Worm (Caenorhabditis elegans): ENCODE results near the gene C50B6.7.

Gene C50B6.7

DNA sequence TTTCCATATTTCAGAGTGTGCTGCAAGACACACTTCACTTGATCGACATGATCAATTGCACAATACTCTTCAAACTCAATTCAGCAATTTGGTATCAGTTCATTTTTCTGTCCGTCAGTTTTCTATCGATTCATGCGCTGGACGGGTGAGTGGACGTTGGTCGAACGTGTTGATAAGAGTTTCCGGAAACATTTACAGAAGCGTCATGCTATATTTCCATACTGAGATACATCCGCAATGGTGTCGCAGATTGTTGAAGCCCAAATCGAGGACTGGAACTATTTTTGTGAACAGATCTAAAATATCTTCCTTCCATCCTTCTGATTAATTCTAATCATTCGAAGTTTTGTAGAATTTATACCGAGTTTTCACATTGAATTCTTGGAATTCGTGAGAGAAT lies 44.9 kb upstream of the C50B6.7 start:
- no peak for TF ChIP-seq alr-1 (tag; optimal IDR thresholded peaks at IDR 0.05)
- peak; percentile 15 for TF ChIP-seq sma-9 (GFP tag; optimal IDR thresholded peaks at IDR 0.05)
- TF ChIP-seq sma-9 (tag; optimal IDR thresholded peaks at IDR 0.05): no peak
- TF ChIP-seq crh-2 (tag; optimal IDR thresholded peaks at IDR 0.05): peak; percentile 39
- TF ChIP-seq ztf-11 (tag; optimal IDR thresholded peaks at IDR 0.05): no peak
- TF ChIP-seq blmp-1 (tag; optimal IDR thresholded peaks at IDR 0.05; ENCODE audit: insufficient read depth): no peak
- no peak for TF ChIP-seq ceh-16 (tag; optimal IDR thresholded peaks at IDR 0.05)
- TF ChIP-seq mab-5 (tag; optimal IDR thresholded peaks at IDR 0.05): no peak
- TF ChIP-seq gmeb-1 (tag; optimal IDR thresholded peaks at IDR 0.05): peak; percentile 32
- no peak for TF ChIP-seq nhr-12 (tag; optimal IDR thresholded peaks at IDR 0.05)
- TF ChIP-seq F13H6.1 (tag; optimal IDR thresholded peaks at IDR 0.05): peak; percentile 1
- peak; percentile 63 for TF ChIP-seq fos-1 (tag; optimal IDR thresholded peaks at IDR 0.05)
- no peak for TF ChIP-seq unc-55 (GFP tag; optimal IDR thresholded peaks at IDR 0.05)
- no peak for TF ChIP-seq skn-1 (tag; optimal IDR thresholded peaks at IDR 0.05)
- peak; percentile 45 for TF ChIP-seq sma-3 (GFP tag; optimal IDR thresholded peaks at IDR 0.05)
- no peak for TF ChIP-seq sem-4 (tag; optimal IDR thresholded peaks at IDR 0.05)
- TF ChIP-seq nhr-21 (tag; optimal IDR thresholded peaks at IDR 0.05): peak; percentile 31

DNA sequence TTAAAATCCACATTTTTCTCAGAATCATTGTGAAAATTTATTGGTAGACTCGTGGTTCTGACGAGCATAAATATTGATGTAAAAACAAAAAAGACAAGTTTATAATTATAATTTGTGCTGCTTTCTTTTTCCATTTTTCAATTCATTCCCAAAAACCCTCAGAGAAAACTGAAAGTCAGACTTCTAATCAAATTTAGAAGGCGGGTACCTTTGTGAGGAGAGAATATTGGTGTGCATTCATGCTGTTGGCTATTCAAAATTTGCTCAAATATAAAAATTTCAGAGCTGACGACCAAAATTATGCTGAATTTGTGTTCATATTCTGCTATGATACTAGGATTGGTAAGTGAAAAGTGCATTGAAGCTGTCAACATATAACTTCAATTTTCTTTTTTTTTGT lies 42.2 kb upstream of the C50B6.7 start, which contains the start of gene srx-125:
TSS of gene srx-125 (plus strand) at position 301 of the 400 bp plus-strand sequence.
- TF ChIP-seq lin-39 (tag; optimal IDR thresholded peaks at IDR 0.05) (no peak), nhr-129 (tag; optimal IDR thresholded peaks at IDR 0.05) (no peak), Y55F3AM.14 (GFP tag; optimal IDR thresholded peaks at IDR 0.05) (no peak), ceh-16 (tag; optimal IDR thresholded peaks at IDR 0.05) (no peak), nhr-6 (tag; optimal IDR thresholded peaks at IDR 0.05) (no peak), snpc-4 (tag; optimal IDR thresholded peaks at IDR 0.05) (no peak), R02D3.7 (tag; optimal IDR thresholded peaks at IDR 0.05) (no peak), lsy-2 (tag; optimal IDR thresholded peaks at IDR 0.05) (no peak), F13H6.1 (tag; optimal IDR thresholded peaks at IDR 0.05) (no peak), ama-1 (optimal IDR thresholded peaks at IDR 0.05) (no peak), blmp-1 (tag; optimal IDR thresholded peaks at IDR 0.05; ENCODE audit: insufficient read depth) (no peak)

DNA sequence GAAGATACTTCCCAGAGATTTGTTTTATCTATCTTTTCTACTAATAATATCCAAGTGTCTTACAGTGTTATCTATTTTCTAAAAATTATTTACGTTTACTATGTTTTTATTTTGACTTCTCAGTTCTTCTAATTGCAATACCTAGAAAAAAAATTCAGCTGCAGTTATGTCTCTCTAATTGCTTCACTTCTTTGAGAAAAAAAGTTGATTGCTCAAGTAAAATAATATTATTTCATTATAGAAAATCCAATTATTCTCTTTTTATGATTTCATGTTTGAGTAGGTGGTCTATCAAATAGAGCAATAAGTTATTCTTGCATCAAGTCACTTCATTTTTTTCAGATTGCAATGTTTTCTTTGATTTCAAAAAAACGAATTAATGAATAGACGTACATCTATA lies 41.7 kb upstream of the C50B6.7 start:
- no peak for TF ChIP-seq C34F6.9 (tag; optimal IDR thresholded peaks at IDR 0.05)
- no peak for TF ChIP-seq blmp-1 (tag; optimal IDR thresholded peaks at IDR 0.05; ENCODE audit: insufficient read depth)
- TF ChIP-seq mab-5 (tag; optimal IDR thresholded peaks at IDR 0.05): no peak
- TF ChIP-seq fos-1 (tag; optimal IDR thresholded peaks at IDR 0.05): no peak
- TF ChIP-seq nhr-237 (tag; optimal IDR thresholded peaks at IDR 0.05): no peak
- no peak for TF ChIP-seq lin-39 (tag; optimal IDR thresholded peaks at IDR 0.05)
- no peak for TF ChIP-seq nhr-11 (tag; optimal IDR thresholded peaks at IDR 0.05)
- TF ChIP-seq snpc-4 (tag; optimal IDR thresholded peaks at IDR 0.05): no peak
- TF ChIP-seq sem-4 (tag; optimal IDR thresholded peaks at IDR 0.05): no peak
- TF ChIP-seq sma-9 (GFP tag; optimal IDR thresholded peaks at IDR 0.05): no peak
- no peak for TF ChIP-seq sma-9 (tag; optimal IDR thresholded peaks at IDR 0.05)

DNA sequence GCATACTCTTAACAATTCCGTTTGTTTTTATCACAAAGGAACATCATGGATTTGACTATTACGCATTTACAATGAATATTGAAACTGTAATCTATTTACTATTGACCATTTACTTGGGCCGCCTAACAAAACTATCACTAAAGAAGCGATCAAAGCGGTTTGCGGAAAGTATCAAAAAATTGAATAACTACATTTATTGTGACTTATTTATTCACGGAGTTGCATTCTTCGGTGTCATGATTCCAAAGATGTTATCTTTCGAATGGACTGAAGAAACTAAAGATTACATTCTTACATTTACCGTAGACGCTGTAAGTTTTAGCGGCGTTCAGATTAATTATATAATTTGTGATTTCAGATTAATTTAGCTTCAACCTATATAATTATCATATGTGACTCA lies 39.4 kb upstream of the C50B6.7 start:
- TF ChIP-seq F13H6.1 (tag; optimal IDR thresholded peaks at IDR 0.05) (no peak), C34F6.9 (tag; optimal IDR thresholded peaks at IDR 0.05) (no peak), snpc-4 (tag; optimal IDR thresholded peaks at IDR 0.05) (no peak), nhr-77 (tag; optimal IDR thresholded peaks at IDR 0.05) (no peak), ztf-4 (tag; optimal IDR thresholded peaks at IDR 0.05) (no peak), ztf-11 (tag; optimal IDR thresholded peaks at IDR 0.05) (no peak), ZK546.5 (tag; optimal IDR thresholded peaks at IDR 0.05) (no peak), ztf-1 (GFP tag; conservative IDR thresholded peaks at IDR 0.05) (no peak), nhr-25 (tag; optimal IDR thresholded peaks at IDR 0.05) (no peak), nhr-6 (tag; optimal IDR thresholded peaks at IDR 0.05) (no peak)

DNA sequence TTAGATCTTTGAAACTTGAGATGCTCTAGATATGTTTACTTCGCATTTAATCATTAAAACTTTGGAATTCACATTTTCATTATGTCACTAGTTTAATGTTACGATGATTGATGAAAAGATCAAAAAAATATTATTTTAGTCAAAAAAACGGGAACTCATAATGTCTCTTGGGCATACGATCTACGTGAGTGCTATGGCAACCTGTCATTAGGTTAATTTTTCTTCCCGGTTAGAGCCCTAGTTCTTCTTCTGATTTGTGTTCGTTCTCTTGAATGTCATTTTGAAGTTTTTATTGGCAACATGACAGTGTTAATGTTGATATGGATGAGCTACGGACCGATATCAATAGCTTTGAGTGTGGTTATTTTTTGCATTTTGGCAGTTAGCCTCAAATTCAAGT lies 38.6 kb upstream of the C50B6.7 start, which contains the start of gene srg-46:
TSS of gene srg-46 (plus strand) at position 301 of the 400 bp plus-strand sequence.
- no peak for TF ChIP-seq lin-39 (tag; optimal IDR thresholded peaks at IDR 0.05)
- no peak for TF ChIP-seq mab-5 (tag; optimal IDR thresholded peaks at IDR 0.05)
- TF ChIP-seq sma-9 (GFP tag; optimal IDR thresholded peaks at IDR 0.05): no peak
- TF ChIP-seq sma-9 (tag; optimal IDR thresholded peaks at IDR 0.05): no peak
- no peak for TF ChIP-seq nhr-237 (tag; optimal IDR thresholded peaks at IDR 0.05)
- TF ChIP-seq Y55F3AM.14 (GFP tag; optimal IDR thresholded peaks at IDR 0.05): no peak
- no peak for TF ChIP-seq lin-13 (GFP tag; optimal IDR thresholded peaks at IDR 0.05)
- no peak for TF ChIP-seq egl-27 (tag; optimal IDR thresholded peaks at IDR 0.05)
- no peak for TF ChIP-seq elt-1 (tag; optimal IDR thresholded peaks at IDR 0.05)

All from whole organism, L2 larva.